Worm (Caenorhabditis elegans): ENCODE results near the gene sgca-1.

sgca-1 gene

ce11 chrX:6804405-6804804 is 15.1 kb upstream of the sgca-1 start:
- TF ChIP-seq unc-62 (GFP tag; optimal IDR thresholded peaks at IDR 0.05) = no peak

DNA sequence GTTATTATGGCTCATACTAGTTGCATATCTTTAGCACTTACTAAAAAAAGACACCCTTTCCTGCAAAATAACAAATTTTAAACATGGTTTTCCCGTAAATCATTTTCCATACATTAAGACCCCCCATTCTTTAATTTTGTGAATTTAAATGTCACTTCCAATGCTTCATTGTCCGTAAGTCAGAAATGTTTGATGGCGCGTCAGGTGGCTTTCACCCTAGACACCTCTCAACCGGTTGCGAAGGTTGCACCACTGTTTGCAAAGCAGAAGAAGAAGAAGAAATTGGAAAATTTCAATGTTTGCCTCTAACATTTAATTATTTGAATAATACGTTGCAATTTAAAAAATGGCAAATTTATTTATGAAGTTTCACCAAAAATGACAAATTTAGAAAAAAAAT is 12.2 kb upstream of the sgca-1 start:
- no peak for TF ChIP-seq unc-62 (GFP tag; optimal IDR thresholded peaks at IDR 0.05)

ce11 chrX:6799776-6800175 is 10.4 kb upstream of the sgca-1 start, which contains the start of gene M03A8.3:
TSS of gene M03A8.3 (plus strand) at chrX:6800053.
- TF ChIP-seq unc-62 (GFP tag; optimal IDR thresholded peaks at IDR 0.05) = no peak

- no peak for TF ChIP-seq unc-62 (GFP tag; optimal IDR thresholded peaks at IDR 0.05)
These were observed 6.6 kb upstream of the sgca-1 start for ce11 chrX:6795843-6796521.

ce11 chrX:6792281-6793003 is 3.1 kb upstream of the sgca-1 start:
- no peak for TF ChIP-seq unc-62 (GFP tag; optimal IDR thresholded peaks at IDR 0.05)

ce11 chrX:6790986-6791385 is 1.6 kb upstream of the sgca-1 start, which contains the start of gene asp-3:
TSS of gene asp-3 (plus strand) at chrX:6791064.
- no peak for TF ChIP-seq unc-62 (GFP tag; optimal IDR thresholded peaks at IDR 0.05)

DNA sequence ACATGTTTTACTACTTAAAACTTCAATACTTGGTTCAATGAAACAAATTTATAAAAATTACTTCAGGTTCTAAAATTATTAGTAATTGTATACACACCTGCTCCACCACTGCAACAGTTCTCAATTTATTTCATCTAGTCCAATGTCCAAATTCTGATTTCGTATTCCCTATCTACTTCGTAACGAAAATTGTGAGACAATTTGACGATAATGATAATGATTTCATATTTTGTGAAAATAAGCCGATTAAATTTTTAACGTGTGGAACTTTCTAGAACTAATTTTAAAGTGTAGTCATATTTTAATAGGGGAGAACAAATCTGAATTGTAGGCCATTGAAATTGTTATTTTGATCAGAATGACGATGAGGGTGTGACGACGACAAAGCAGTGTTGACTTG is 1.1 kb upstream of the sgca-1 start:
- no peak for TF ChIP-seq unc-62 (GFP tag; optimal IDR thresholded peaks at IDR 0.05)

DNA sequence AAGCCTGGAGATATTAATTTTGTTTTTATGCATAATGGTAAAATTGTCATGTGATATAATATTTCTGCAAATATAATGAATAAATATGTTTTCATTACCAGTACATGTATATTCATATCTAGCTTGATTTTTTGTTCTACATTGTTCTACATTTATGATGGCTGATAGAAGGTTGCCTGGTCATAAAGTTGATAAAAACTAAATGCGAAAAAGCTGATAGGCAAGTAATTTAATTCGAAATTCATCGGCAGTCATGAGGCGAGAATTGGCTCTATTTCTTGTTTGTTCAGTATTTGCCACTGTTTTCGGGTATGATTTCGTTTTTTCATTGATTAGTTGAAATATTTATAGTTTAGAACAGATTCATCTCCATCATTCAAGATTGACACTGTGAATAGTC is 5.2 kb downstream of the sgca-1 start, which contains the start of gene bgal-2:
TSS of gene bgal-2 (plus strand) at position 231 of the 400 bp plus-strand sequence.
- TF ChIP-seq unc-62 (GFP tag; optimal IDR thresholded peaks at IDR 0.05) = no peak

DNA sequence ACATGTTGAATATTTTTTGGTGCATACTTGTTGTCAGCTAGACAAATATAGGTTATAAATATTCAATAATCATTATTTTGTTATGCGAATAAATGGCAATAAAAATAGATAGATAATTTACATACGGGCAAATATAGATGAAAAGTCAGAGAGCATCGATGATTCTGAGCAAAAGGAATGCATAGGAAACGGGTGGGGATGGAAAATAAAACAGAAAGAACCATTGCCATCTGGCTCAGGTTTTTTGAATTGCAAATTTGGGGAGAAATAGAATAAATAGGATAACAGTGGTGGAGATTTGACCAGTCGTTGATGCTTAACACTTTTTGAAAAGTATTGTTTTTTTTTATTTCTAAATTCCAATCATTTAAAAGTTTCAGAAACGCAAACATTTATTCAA is 6.5 kb downstream of the sgca-1 start, which contains the start of gene idpp-6:
TSS of gene idpp-6 (plus strand) at position 301 of the 400 bp plus-strand sequence.
- TF ChIP-seq unc-62 (GFP tag; optimal IDR thresholded peaks at IDR 0.05) = no peak

- TF ChIP-seq unc-62 (GFP tag; optimal IDR thresholded peaks at IDR 0.05) = no peak
These were observed 11.3 kb downstream of the sgca-1 start, which contains the start of gene irk-1 for ce11 chrX:6778014-6778413. TSS of gene irk-1 (minus strand) at chrX:6778114.

DNA sequence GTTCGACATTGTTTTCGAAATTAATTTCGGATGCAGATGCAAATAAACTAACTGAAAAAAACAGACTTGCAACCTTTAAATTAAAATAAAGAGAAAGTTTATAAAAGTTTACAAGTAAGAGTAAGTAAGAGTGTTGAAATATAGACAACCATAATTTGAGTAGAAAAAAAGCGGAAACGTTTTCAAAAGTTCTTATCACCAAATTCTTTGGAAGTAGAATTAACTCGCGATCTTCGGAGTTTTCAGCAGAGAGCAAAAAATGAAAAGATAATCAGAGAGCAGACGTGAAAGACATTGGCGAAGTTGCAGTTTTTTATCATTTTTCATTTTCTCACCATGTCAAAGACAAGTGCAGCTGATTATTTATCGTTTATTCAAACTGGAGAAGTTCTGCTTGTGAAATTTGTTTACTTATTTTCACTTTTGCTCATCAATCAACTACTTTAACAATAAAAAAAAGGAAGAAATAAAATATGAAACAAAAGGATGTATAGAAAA is 27.6 kb downstream of the sgca-1 start, which contains the start of gene abts-4:
TSS of gene abts-4 (minus strand) at position 51 of the 498 bp plus-strand sequence.
- TF ChIP-seq unc-62 (GFP tag; optimal IDR thresholded peaks at IDR 0.05) = no peak

DNA sequence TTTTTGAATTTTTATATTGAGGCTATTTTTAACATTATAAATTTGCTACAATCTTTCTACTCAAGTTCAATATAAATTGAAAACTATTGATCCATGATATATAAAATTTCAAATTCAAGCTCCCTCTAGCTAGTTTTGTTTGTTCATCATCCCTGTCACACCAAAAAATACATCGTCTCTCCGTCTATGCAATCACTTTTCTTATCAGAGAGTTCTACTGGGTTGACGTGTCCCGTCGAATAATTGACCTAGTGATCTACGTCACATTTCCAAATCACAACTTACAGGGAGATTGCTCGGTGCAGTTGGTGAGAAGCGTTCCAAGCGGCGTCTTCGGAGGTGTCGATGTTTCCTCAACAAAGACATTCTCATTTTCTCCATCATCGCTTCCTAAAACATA is 28.1 kb downstream of the sgca-1 start:
- no peak for TF ChIP-seq unc-62 (GFP tag; optimal IDR thresholded peaks at IDR 0.05)

DNA sequence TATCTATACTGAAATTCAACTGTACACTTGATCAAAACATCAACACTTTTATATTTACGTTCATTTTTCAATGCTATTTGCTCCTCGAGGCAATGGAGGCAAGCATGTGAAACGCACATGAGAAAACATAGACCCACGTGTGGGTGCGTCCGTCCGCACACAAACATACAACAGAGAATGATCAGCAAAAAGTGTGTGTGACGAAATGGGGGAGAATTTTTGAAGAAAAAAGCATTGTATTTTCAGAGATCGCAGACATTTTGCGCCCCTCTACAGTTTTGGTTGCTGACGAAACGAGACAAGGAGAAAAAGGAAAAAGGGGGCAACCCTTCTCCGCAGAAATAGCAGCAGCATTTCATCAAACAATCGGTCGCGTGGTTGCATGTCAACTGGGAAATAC is 39.2 kb downstream of the sgca-1 start:
- TF ChIP-seq unc-62 (GFP tag; optimal IDR thresholded peaks at IDR 0.05) = no peak

DNA sequence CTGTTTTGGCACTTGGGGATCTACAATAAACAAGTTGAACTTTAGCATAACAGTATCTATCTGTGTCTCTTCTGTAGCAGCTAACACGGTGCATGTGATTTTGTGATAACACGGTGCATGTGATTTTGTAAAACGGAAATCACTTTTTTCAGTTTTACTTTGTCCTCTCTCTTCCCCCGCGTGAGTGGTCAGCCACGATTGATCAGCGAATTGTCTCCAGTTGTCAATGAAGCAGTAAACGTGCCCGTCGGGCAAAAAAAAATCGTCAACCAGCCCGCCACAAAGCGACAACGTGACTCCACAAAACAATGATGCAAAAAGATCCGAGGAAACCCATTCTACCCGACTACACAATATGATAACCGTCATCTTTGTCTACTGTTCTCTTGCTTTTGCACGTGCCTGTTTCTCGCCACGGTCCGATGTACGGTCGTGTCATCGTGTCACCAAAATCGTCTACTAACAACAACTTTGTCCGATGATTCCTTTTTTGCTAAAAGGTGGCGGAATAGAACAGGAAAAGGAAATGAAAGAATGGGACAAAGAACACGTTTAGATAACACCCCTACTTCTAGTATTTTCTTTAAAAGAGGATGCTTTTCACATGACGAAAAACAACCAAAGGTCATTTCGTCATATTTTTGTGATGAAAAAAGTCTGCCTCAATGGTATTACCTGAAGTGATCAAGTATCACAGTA is 40.1 kb downstream of the sgca-1 start:
- TF ChIP-seq unc-62 (GFP tag; optimal IDR thresholded peaks at IDR 0.05) = no peak

DNA sequence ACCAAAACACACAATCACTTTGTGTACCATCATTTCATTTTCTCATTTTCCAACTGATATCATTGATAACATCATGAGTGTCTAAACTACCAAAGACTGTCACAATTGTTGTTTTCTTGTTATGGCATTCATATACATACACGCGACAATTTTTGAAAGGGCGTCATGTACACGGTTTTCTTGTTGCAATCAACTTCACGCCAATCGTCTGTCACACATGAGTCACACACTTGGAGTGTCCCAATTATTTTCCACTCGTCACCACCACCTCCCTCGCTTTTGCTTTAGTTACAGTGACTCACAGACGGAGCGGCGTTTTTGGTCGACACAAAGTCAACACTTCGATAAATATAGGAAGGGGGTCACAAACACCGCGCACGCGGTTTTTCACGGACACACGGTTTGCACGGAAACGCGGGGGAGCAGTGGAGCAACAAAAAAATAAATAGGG is 41.4 kb downstream of the sgca-1 start:
- no peak for TF ChIP-seq unc-62 (GFP tag; optimal IDR thresholded peaks at IDR 0.05)

ce11 chrX:6746849-6747248 is 42.5 kb downstream of the sgca-1 start:
- TF ChIP-seq unc-62 (GFP tag; optimal IDR thresholded peaks at IDR 0.05) = no peak

All from whole organism, dauer.